Worm (Caenorhabditis elegans) whole organism, midembryonic: ENCODE data around the gene F35D2.3.

ENCODE experiments used
- T22C8.4 ChIP-seq: fragments of 200-800 bp; sonication (Bioruptor generic); IDR thresholded peaks from 2 replicates; pipeline ENCODE4 v1.3.6; 2022; ENCODE audit warnings: missing genetic modification characterization, missing compliant biosample characterization
- klf-2 ChIP-seq: fragments of 200-800 bp; sonication (Bioruptor generic); conservative IDR thresholded peaks from 2 replicates; pipeline ENCODE4 v1.3.6; 2022; ENCODE audit warnings: missing genetic modification reagents, missing genetic modification characterization, missing compliant biosample characterization
- med-1 ChIP-seq: sonication (generic microtip); optimal IDR thresholded peaks from 2 replicates; lab custom pipeline; 2017; ENCODE audit warnings: missing genetic modification characterization, mild to moderate bottlenecking, missing compliant biosample characterization, antibody characterized with exemption, missing genetic modification reagents; ENCODE audit not compliant: insufficient read depth
- tab-1 ChIP-seq: fragments of 200-800 bp; sonication (Bioruptor generic); IDR thresholded peaks from 2 replicates; pipeline ENCODE4 v1.3.6; 2022; ENCODE audit warnings: missing genetic modification characterization, missing compliant biosample characterization
- ztf-23 ChIP-seq: fragments of 200-800 bp; sonication (Bioruptor generic); IDR thresholded peaks from 2 replicates; pipeline ENCODE4 v1.3.6; 2022; ENCODE audit warnings: missing genetic modification reagents, missing genetic modification characterization, missing compliant biosample characterization

- TF ChIP-seq ztf-23: no peak
- no peak for TF ChIP-seq T22C8.4
- no peak for TF ChIP-seq klf-2 (GFP tag; lab: Robert Waterston, UW)
- TF ChIP-seq tab-1: no peak
- no peak for TF ChIP-seq med-1 (GFP tag; lab: Kevin White, UChicago)
Observed at ce11 chrII:7537603-7538230, 32.7 kb upstream of the F35D2.3 start, which contains the start of gene nfi-1.
